Fruit fly (Drosophila melanogaster): ENCODE data around the gene CG34174.

CG34174 gene

dm6 chr2L:2197475-2198118 lies 16.5 kb upstream of the CG34174 start, which contains the start of gene COX7AL2 (continued):
- TF ChIP-seq phol (tag; optimal IDR thresholded peaks at IDR 0.05) = no peak
- TF ChIP-seq CG17385 (GFP tag; optimal IDR thresholded peaks at IDR 0.05) = peak; percentile 95
- TF ChIP-seq Sin3A (optimal IDR thresholded peaks at IDR 0.05) = no peak
- no peak for TF ChIP-seq CG43689 (GFP tag; IDR thresholded peaks at IDR 0.05)
- TF ChIP-seq luna (GFP tag; optimal IDR thresholded peaks at IDR 0.05) = no peak
- TF ChIP-seq Stat92E (GFP tag; optimal IDR thresholded peaks at IDR 0.05) = peak in 1 of 3 experiments; percentile 70
- TF ChIP-seq vnd (GFP tag; IDR thresholded peaks at IDR 0.05; ENCODE audit: partially characterized antibody) = no peak
- no peak for TF ChIP-seq CG5180 (GFP tag; optimal IDR thresholded peaks at IDR 0.05)
- no peak for TF ChIP-seq CG2116 (GFP tag; optimal IDR thresholded peaks at IDR 0.05)
- TF ChIP-seq H15 (GFP tag; IDR thresholded peaks at IDR 0.05) = no peak
- no peak for TF ChIP-seq gsb (GFP tag; IDR thresholded peaks at IDR 0.05)
- TF ChIP-seq Dad (GFP tag; optimal IDR thresholded peaks at IDR 0.05) = no peak
- no peak for TF ChIP-seq psq (GFP tag; optimal IDR thresholded peaks at IDR 0.05)
- TF ChIP-seq scrt (GFP tag; optimal IDR thresholded peaks at IDR 0.05) = no peak
- no peak for TF ChIP-seq CTCF (GFP tag; optimal IDR thresholded peaks at IDR 0.05)
- TF ChIP-seq Xrp1 (GFP tag; IDR thresholded peaks at IDR 0.05) = no peak
- no peak for TF ChIP-seq dimm (GFP tag; IDR thresholded peaks at IDR 0.05)
- no peak for TF ChIP-seq Sox100B (GFP tag; optimal IDR thresholded peaks at IDR 0.05)
- no peak for TF ChIP-seq CG1647 (GFP tag; optimal IDR thresholded peaks at IDR 0.05)
- no peak for TF ChIP-seq CG3281 (GFP tag; optimal IDR thresholded peaks at IDR 0.05)
- peak; percentile 7 for TF ChIP-seq CG1233 (GFP tag; optimal IDR thresholded peaks at IDR 0.05)
- TF ChIP-seq hbn (GFP tag; IDR thresholded peaks at IDR 0.05; ENCODE audit: partially characterized antibody) = no peak
- TF ChIP-seq E2f1 (GFP tag; IDR thresholded peaks at IDR 0.05) = no peak
- TF ChIP-seq Chrac-16 (GFP tag; optimal IDR thresholded peaks at IDR 0.05) = peak; percentile 15
- no peak for TF ChIP-seq CG5245 (GFP tag; optimal IDR thresholded peaks at IDR 0.05)
- no peak for TF ChIP-seq D19B (GFP tag; optimal IDR thresholded peaks at IDR 0.05)
- TF ChIP-seq exex (tag; optimal IDR thresholded peaks at IDR 0.05) = peak; percentile 34
- no peak for TF ChIP-seq pnt (GFP tag; optimal IDR thresholded peaks at IDR 0.05)
- no peak for TF ChIP-seq sna (GFP tag; IDR thresholded peaks at IDR 0.05; ENCODE audit: partially characterized antibody)
- no peak for TF ChIP-seq CG13424 (tag; optimal IDR thresholded peaks at IDR 0.05)
- no peak for TF ChIP-seq CG7556 (GFP tag; optimal IDR thresholded peaks at IDR 0.05)
- TF ChIP-seq CG9437 (GFP tag; optimal IDR thresholded peaks at IDR 0.05) = no peak
- TF ChIP-seq disco-r (GFP tag; optimal IDR thresholded peaks at IDR 0.05) = no peak
- TF ChIP-seq CG11560 (tag; IDR thresholded peaks at IDR 0.05) = no peak
- no peak for TF ChIP-seq CG4820 (GFP tag; optimal IDR thresholded peaks at IDR 0.05)
- no peak for TF ChIP-seq CG2199 (GFP tag; IDR thresholded peaks at IDR 0.05)
- TF ChIP-seq Asciz (GFP tag; optimal IDR thresholded peaks at IDR 0.05) = no peak
- no peak for TF ChIP-seq tap (tag; optimal IDR thresholded peaks at IDR 0.05)
- TF ChIP-seq CG7745 (tag; optimal IDR thresholded peaks at IDR 0.05) = no peak
- TF ChIP-seq Eip74EF (GFP tag; optimal IDR thresholded peaks at IDR 0.05) = no peak
- TF ChIP-seq CG12299 (tag; optimal IDR thresholded peaks at IDR 0.05) = no peak
- no peak for TF ChIP-seq Fer2 (tag; optimal IDR thresholded peaks at IDR 0.05)
- TF ChIP-seq CrebB (tag; optimal IDR thresholded peaks at IDR 0.05) = no peak
- no peak for TF ChIP-seq CG9932 (GFP tag; IDR thresholded peaks at IDR 0.05)
- TF ChIP-seq CHES-1-like (GFP tag; optimal IDR thresholded peaks at IDR 0.05) = no peak
- TF ChIP-seq HHEX (GFP tag; optimal IDR thresholded peaks at IDR 0.05) = no peak
- TF ChIP-seq schlank (tag; optimal IDR thresholded peaks at IDR 0.05) = no peak
- no peak for TF ChIP-seq CG12744 (GFP tag; optimal IDR thresholded peaks at IDR 0.05)
- TF ChIP-seq ERR (GFP tag; optimal IDR thresholded peaks at IDR 0.05) = peak; percentile 51
- no peak for TF ChIP-seq Trl (optimal IDR thresholded peaks at IDR 0.05)
- no peak for TF ChIP-seq Trl (GFP tag; optimal IDR thresholded peaks at IDR 0.05)
- peak; percentile 86 for TF ChIP-seq CG3995 (GFP tag; optimal IDR thresholded peaks at IDR 0.05)

Data from whole organism, embryonic.